Fruit fly (Drosophila melanogaster) whole organism, embryonic: ENCODE results near the gene CG7295.

ENCODE experiments used
- B-H1 ChIP-seq: fragments of 200-800 bp; sonication (Bioruptor generic); IDR thresholded peaks from 3 replicates; pipeline ENCODE4 v1.3.6; 2022; ENCODE audit warnings: missing biosample characterization, missing genetic modification characterization
- CG11247 ChIP-seq: fragments of 200-800 bp; sonication (Bioruptor generic); IDR thresholded peaks from 2 replicates; pipeline ENCODE4 v1.3.6; 2022; ENCODE audit warnings: missing biosample characterization, missing genetic modification characterization
- CG11504 ChIP-seq: fragments of 200-800 bp; sonication (Bioruptor generic); optimal IDR thresholded peaks from 3 replicates; lab custom pipeline; 2019; ENCODE audit warnings: missing biosample characterization, mild to moderate bottlenecking, missing genetic modification characterization, moderate library complexity
- CG11723 ChIP-seq: fragments of 200-800 bp; sonication (Bioruptor generic); optimal IDR thresholded peaks from 2 replicates; lab custom pipeline; 2017; ENCODE audit warnings: missing biosample characterization, mild to moderate bottlenecking, missing genetic modification characterization
- CG13624 ChIP-seq: fragments of 200-800 bp; sonication (Bioruptor generic); optimal IDR thresholded peaks from 2 replicates; lab custom pipeline; 2016; ENCODE audit warnings: missing biosample characterization, missing genetic modification characterization
- CG1529 ChIP-seq: fragments of 200-800 bp; sonication (Bioruptor generic); optimal IDR thresholded peaks from 3 replicates; lab custom pipeline; 2018; ENCODE audit warnings: missing biosample characterization, missing genetic modification characterization
- CG15696 ChIP-seq: fragments of 200-800 bp; sonication (Bioruptor generic); optimal IDR thresholded peaks from 2 replicates; lab custom pipeline; 2019; ENCODE audit warnings: missing biosample characterization, mild to moderate bottlenecking, missing genetic modification characterization, moderate library complexity
- CG17829 ChIP-seq: fragments of 200-800 bp; optimal IDR thresholded peaks from 2 replicates; lab custom pipeline; 2019; ENCODE audit warnings: missing biosample characterization, mild to moderate bottlenecking, missing genetic modification characterization, moderate library complexity
- CG18262 ChIP-seq: fragments of 200-800 bp; optimal IDR thresholded peaks from 3 replicates; lab custom pipeline; 2019; ENCODE audit warnings: missing biosample characterization, mild to moderate bottlenecking, missing genetic modification characterization, moderate library complexity
- CG18599 ChIP-seq: fragments of 200-800 bp; sonication (Bioruptor generic); optimal IDR thresholded peaks from 3 replicates; lab custom pipeline; 2017; ENCODE audit warnings: missing biosample characterization, missing genetic modification characterization, mild to moderate bottlenecking, moderate library complexity, missing genetic modification reagents
- CG2120 ChIP-seq: fragments of 200-800 bp; sonication (Bioruptor generic); optimal IDR thresholded peaks from 3 replicates; lab custom pipeline; 2016; ENCODE audit warnings: missing biosample characterization, missing genetic modification characterization
- CG32532 ChIP-seq: fragments of 200-800 bp; sonication (Bioruptor generic); IDR thresholded peaks from 2 replicates; pipeline ENCODE4 v1.3.6; 2022; ENCODE audit warnings: missing biosample characterization, missing genetic modification characterization
- CG3847 ChIP-seq: fragments of 200-800 bp; sonication (Bioruptor generic); IDR thresholded peaks from 2 replicates; pipeline ENCODE4 v1.3.6; 2022; ENCODE audit warnings: missing biosample characterization, missing genetic modification characterization
- CG4424 ChIP-seq: fragments of 200-800 bp; sonication (Bioruptor generic); optimal IDR thresholded peaks from 3 replicates; lab custom pipeline; 2016; ENCODE audit warnings: missing biosample characterization, missing genetic modification characterization
- CG6272 ChIP-seq: fragments of 200-800 bp; sonication (Bioruptor generic); IDR thresholded peaks from 2 replicates; pipeline ENCODE4 v1.3.6; 2022; ENCODE audit warnings: missing biosample characterization, missing genetic modification characterization
- CG6813 ChIP-seq: fragments of 200-800 bp; sonication (Bioruptor generic); optimal IDR thresholded peaks from 2 replicates; lab custom pipeline; 2017; ENCODE audit warnings: missing biosample characterization, missing genetic modification characterization, mild to moderate bottlenecking, moderate library complexity, missing genetic modification reagents
- CG7839 ChIP-seq: fragments of 200-800 bp; sonication (Bioruptor generic); optimal IDR thresholded peaks from 3 replicates; lab custom pipeline; 2018; ENCODE audit warnings: missing biosample characterization, mild to moderate bottlenecking, missing genetic modification characterization, moderate library complexity
- CG7928 ChIP-seq: fragments of 200-800 bp; sonication (Bioruptor generic); optimal IDR thresholded peaks from 2 replicates; lab custom pipeline; 2017; ENCODE audit warnings: missing biosample characterization, mild to moderate bottlenecking, missing genetic modification characterization
- CG7987 ChIP-seq: fragments of 200-800 bp; sonication (Bioruptor generic); optimal IDR thresholded peaks from 2 replicates; lab custom pipeline; 2018; ENCODE audit warnings: missing biosample characterization, mild to moderate bottlenecking, missing genetic modification characterization, moderate library complexity
- D19B ChIP-seq: fragments of 200-800 bp; sonication (Bioruptor generic); optimal IDR thresholded peaks from 2 replicates; lab custom pipeline; 2017; ENCODE audit warnings: missing biosample characterization, mild to moderate bottlenecking, missing genetic modification characterization
- Dll ChIP-seq: fragments of 200-800 bp; sonication (Bioruptor generic); IDR thresholded peaks from 4 replicates; pipeline ENCODE4 v1.3.6; 2022; ENCODE audit warnings: missing biosample characterization, missing genetic modification characterization; ENCODE audit not compliant: partially characterized antibody
- Hand ChIP-seq: fragments of 200-800 bp; sonication (Bioruptor generic); optimal IDR thresholded peaks from 2 replicates; lab custom pipeline; 2017; ENCODE audit warnings: mild to moderate bottlenecking, missing biosample characterization, missing genetic modification reagents, missing genetic modification characterization
- Hey ChIP-seq: fragments of 200-800 bp; sonication (Bioruptor generic); optimal IDR thresholded peaks from 3 replicates; lab custom pipeline; 2018; ENCODE audit warnings: missing biosample characterization, mild to moderate bottlenecking, missing genetic modification characterization
- HmgD ChIP-seq: fragments of 200-800 bp; sonication (Bioruptor generic); optimal IDR thresholded peaks from 3 replicates; lab custom pipeline; 2016; ENCODE audit warnings: missing biosample characterization, missing genetic modification characterization
- Hr3 ChIP-seq: fragments of 200-800 bp; sonication (Bioruptor generic); optimal IDR thresholded peaks from 3 replicates; lab custom pipeline; 2016; ENCODE audit warnings: missing biosample characterization, missing genetic modification characterization
- Hr51 ChIP-seq, 2 experiments: fragments of 200-800 bp; sonication (Bioruptor generic); optimal IDR thresholded peaks; 2 replicates in 1 of 2; 3 replicates in 1 of 2; lab custom pipeline; 2016 to 2018; ENCODE audit warnings: missing biosample characterization in 2 of 2, missing genetic modification characterization in 2 of 2, mild to moderate bottlenecking in 1 of 2, moderate library complexity in 1 of 2
- NfI ChIP-seq: fragments of 200-800 bp; sonication (Bioruptor generic); optimal IDR thresholded peaks from 3 replicates; lab custom pipeline; 2018; ENCODE audit warnings: missing biosample characterization, mild to moderate bottlenecking, missing genetic modification characterization, moderate library complexity
- Opbp ChIP-seq: fragments of 200-800 bp; sonication (Bioruptor generic); IDR thresholded peaks from 3 replicates; pipeline ENCODE4 v1.3.6; 2022; ENCODE audit warnings: missing biosample characterization, missing genetic modification characterization; ENCODE audit not compliant: partially characterized antibody
- Ptx1 ChIP-seq: fragments of 200-800 bp; sonication (Bioruptor generic); IDR thresholded peaks from 2 replicates; pipeline ENCODE4 v1.3.6; 2022; ENCODE audit warnings: missing biosample characterization, missing genetic modification characterization
- Ravus ChIP-seq: fragments of 200-800 bp; sonication (Bioruptor generic); IDR thresholded peaks from 2 replicates; pipeline ENCODE4 v1.3.6; 2022; ENCODE audit warnings: missing biosample characterization, missing genetic modification characterization
- Rfx ChIP-seq: fragments of 200-800 bp; sonication (Bioruptor generic); IDR thresholded peaks from 2 replicates; pipeline ENCODE4 v1.3.6; 2022; ENCODE audit warnings: missing biosample characterization, missing genetic modification characterization
- Usf ChIP-seq: fragments of 200-800 bp; sonication (Bioruptor generic); optimal IDR thresholded peaks from 2 replicates; lab custom pipeline; 2017; ENCODE audit warnings: missing genotype, missing biosample characterization, missing genetic modification characterization
- amos ChIP-seq: fragments of 200-800 bp; sonication (Bioruptor generic); IDR thresholded peaks from 2 replicates; pipeline ENCODE4 v1.3.6; 2022; ENCODE audit warnings: missing biosample characterization, missing genetic modification characterization; ENCODE audit not compliant: partially characterized antibody
- ci ChIP-seq: fragments of 200-800 bp; sonication (Bioruptor generic); IDR thresholded peaks from 3 replicates; pipeline ENCODE4 v1.3.6; 2022; ENCODE audit warnings: missing biosample characterization, missing genetic modification characterization
- corto ChIP-seq: fragments of 200-800 bp; sonication (Bioruptor generic); optimal IDR thresholded peaks from 2 replicates; lab custom pipeline; 2016; ENCODE audit warnings: missing biosample characterization, mild to moderate bottlenecking, missing genetic modification characterization, moderate library complexity
- da ChIP-seq: fragments of 200-800 bp; sonication (Bioruptor generic); optimal IDR thresholded peaks from 2 replicates; lab custom pipeline; 2016; ENCODE audit warnings: missing biosample characterization, missing genetic modification characterization
- ftz-f1 ChIP-seq: fragments of 200-800 bp; sonication (Bioruptor generic); optimal IDR thresholded peaks from 2 replicates; lab custom pipeline; 2016; ENCODE audit warnings: missing biosample characterization, missing genetic modification characterization
- grau ChIP-seq: fragments of 200-800 bp; optimal IDR thresholded peaks from 3 replicates; lab custom pipeline; 2019; ENCODE audit warnings: missing biosample characterization, mild to moderate bottlenecking, missing genetic modification characterization, moderate library complexity
- hb ChIP-seq: fragments of 200-800 bp; sonication (Bioruptor generic); IDR thresholded peaks from 3 replicates; pipeline ENCODE4 v1.3.6; 2022; ENCODE audit warnings: missing biosample characterization, missing genetic modification characterization; ENCODE audit not compliant: partially characterized antibody
- hbn ChIP-seq: fragments of 200-800 bp; sonication (Bioruptor generic); IDR thresholded peaks from 2 replicates; pipeline ENCODE4 v1.3.6; 2022; ENCODE audit warnings: missing biosample characterization, missing genetic modification characterization; ENCODE audit not compliant: partially characterized antibody
- lmd ChIP-seq: fragments of 200-800 bp; sonication (Bioruptor generic); IDR thresholded peaks from 2 replicates; pipeline ENCODE4 v1.3.6; 2022; ENCODE audit warnings: missing biosample characterization, missing genetic modification characterization
- mam ChIP-seq: fragments of 200-800 bp; sonication (Bioruptor generic); optimal IDR thresholded peaks from 3 replicates; lab custom pipeline; 2016; ENCODE audit warnings: missing biosample characterization, missing genetic modification characterization
- pan ChIP-seq, 4 experiments: fragments of >200 bp in 3 of 4; fragments of 200-800 bp in 1 of 4; sonication (Bioruptor generic) in 1 of 4; optimal IDR thresholded peaks in 3 of 4; IDR thresholded peaks in 1 of 4; 2 replicates each; pipeline versions ENCODE4 v1.3.6 to Lab custom; 2017 to 2022; ENCODE audit warnings: missing biosample characterization in 2 of 4, missing genetic modification characterization in 2 of 4, mixed read lengths in 1 of 4
- row ChIP-seq: fragments of 200-800 bp; sonication (Bioruptor generic); IDR thresholded peaks from 3 replicates; pipeline ENCODE4 v1.3.6; 2022; ENCODE audit warnings: missing biosample characterization, missing genetic modification characterization
- shn ChIP-seq: fragments of 200-800 bp; sonication (Bioruptor generic); optimal IDR thresholded peaks from 3 replicates; lab custom pipeline; 2016; ENCODE audit warnings: missing biosample characterization, missing genetic modification characterization
- tgo ChIP-seq: fragments of 200-800 bp; sonication (Bioruptor generic); IDR thresholded peaks from 3 replicates; pipeline ENCODE4 v1.3.6; 2022; ENCODE audit warnings: missing biosample characterization, missing genetic modification characterization
- unc-4 ChIP-seq: fragments of 200-800 bp; sonication (Bioruptor generic); IDR thresholded peaks from 2 replicates; pipeline ENCODE4 v1.3.6; 2022; ENCODE audit warnings: missing biosample characterization, missing genetic modification characterization; ENCODE audit not compliant: partially characterized antibody
- vvl ChIP-seq: fragments of 200-800 bp; sonication (Bioruptor generic); IDR thresholded peaks from 2 replicates; pipeline ENCODE4 v1.3.6; 2022; ENCODE audit warnings: missing biosample characterization, missing genetic modification characterization
- wek ChIP-seq: fragments of 200-800 bp; sonication (Bioruptor generic); optimal IDR thresholded peaks from 3 replicates; lab custom pipeline; 2018; ENCODE audit warnings: missing biosample characterization, mild to moderate bottlenecking, missing genetic modification characterization, moderate library complexity

Gene CG7295

DNA sequence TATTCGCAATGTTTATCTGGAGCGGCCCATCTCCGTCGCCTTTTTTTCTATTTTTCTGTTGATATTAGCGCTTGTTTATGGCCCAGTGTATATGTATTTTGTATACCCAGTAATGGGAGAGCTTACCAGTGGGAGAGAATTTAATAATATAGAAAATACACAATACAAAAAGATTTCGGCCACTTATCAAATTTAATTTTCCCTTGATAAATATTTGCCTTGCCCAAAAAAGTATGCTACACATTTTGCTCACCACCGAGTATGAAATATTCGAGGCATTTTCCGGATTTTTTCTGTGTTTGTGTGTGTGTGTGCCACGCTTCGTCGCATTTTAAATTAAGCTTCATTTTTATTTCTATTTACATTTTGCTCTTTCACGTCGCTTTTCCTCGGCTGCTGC lies 30.6 kb upstream of the CG7295 start (continued):
- TF ChIP-seq unc-4 (GFP tag; lab: Robert Waterston, UW) (no peak), Hey (tag; lab: Kevin White, UChicago) (no peak), CG2120 (GFP tag; lab: Kevin White, UChicago) (peak; percentile 21), CG17829 (tag; lab: Kevin White, UChicago) (no peak), CG15696 (no peak), CG7987 (no peak), wek (GFP tag; lab: Kevin White, UChicago) (no peak), CG11504 (tag; lab: Kevin White, UChicago) (peak; percentile 32), Hr3 (GFP tag; lab: Kevin White, UChicago) (no peak), Ravus (GFP tag; lab: Robert Waterston, UW) (no peak), row (GFP tag; lab: Robert Waterston, UW) (peak; percentile 43; the same call in 2 of the 3 replicates), HmgD (no peak), CG6813 (GFP tag; lab: Kevin White, UChicago) (no peak), CG4424 (GFP tag; lab: Kevin White, UChicago) (no peak), vvl (GFP tag; lab: Robert Waterston, UW) (0 out of 2 replicates have a peak, but pooled peaks have one; percentile 18), CG11723 (GFP tag; lab: Kevin White, UChicago) (no peak), CG7928 (no peak), CG32532 (GFP tag; lab: Robert Waterston, UW) (peak; percentile 51; the same call in 1 of the 2 replicates), CG6272 (no peak), CG3847 (GFP tag; lab: Robert Waterston, UW) (peak; percentile 23; the same call in 1 of the 2 replicates), Ptx1 (GFP tag; lab: Robert Waterston, UW) (0 out of 2 replicates have a peak, but pooled peaks have one; percentile 10), hbn (GFP tag; lab: Robert Waterston, UW) (no peak), ftz-f1 (GFP tag; lab: Kevin White, UChicago) (no peak), amos (GFP tag; lab: Robert Waterston, UW) (no peak), Hand (no peak), tgo (0 out of 3 replicates have a peak, but pooled peaks have one; percentile 29), D19B (GFP tag; lab: Kevin White, UChicago) (peak; percentile 32), CG1529 (no peak), mam (GFP tag; lab: Kevin White, UChicago) (no peak), da (GFP tag; lab: Kevin White, UChicago) (no peak), lmd (peak; percentile 29; the same call in 1 of the 2 replicates), pan (optimal IDR thresholded peaks at IDR 0.05; lab: Kevin White, UChicago) (no peak), pan (GFP tag; optimal IDR thresholded peaks at IDR 0.05 in 1 of 2, IDR thresholded peaks at IDR 0.05 in 1 of 2) (peak in 1 of 2 experiments; percentile 29), Dll (GFP tag; lab: Robert Waterston, UW) (no peak), Opbp (GFP tag; lab: Robert Waterston, UW) (no peak), corto (GFP tag; lab: Kevin White, UChicago) (no peak), ci (0 out of 3 replicates have a peak, but pooled peaks have one; percentile 18), CG13624 (GFP tag; lab: Kevin White, UChicago) (no peak), CG7839 (tag; lab: Kevin White, UChicago) (peak; percentile 3), Hr51 (GFP tag; optimal IDR thresholded peaks at IDR 0.05; lab: Kevin White, UChicago) (peak in 1 of 2 experiments; percentile 9), Rfx (GFP tag; lab: Robert Waterston, UW) (0 out of 2 replicates have a peak, but pooled peaks have one; percentile 8), CG11247 (GFP tag; lab: Robert Waterston, UW) (no peak), shn (GFP tag; lab: Kevin White, UChicago) (no peak), CG18599 (peak; percentile 29), Usf (GFP tag; lab: Kevin White, UChicago) (no peak), CG18262 (tag; lab: Kevin White, UChicago) (no peak), B-H1 (no peak), grau (tag; lab: Kevin White, UChicago) (no peak), NfI (GFP tag; lab: Kevin White, UChicago) (no peak), hb (GFP tag; lab: Robert Waterston, UW) (no peak)
